Fruit fly (Drosophila melanogaster) Kc167 (cell line): Measurements from ENCODE around the gene aqrs.
"Not testable (repeated sequence)": the region's sequence is repeated elsewhere in the genome, so short reads cannot be mapped to it uniquely, and the experiment has no call there.

Source experiments
- Myc ChIP-seq: fragments of >200 bp; optimal IDR thresholded peaks from 2 replicates; lab custom pipeline; 2017; ENCODE audit warnings: missing external identifiers
- Sin3A ChIP-seq: fragments of >200 bp; optimal IDR thresholded peaks from 2 replicates; lab custom pipeline; 2018; ENCODE audit warnings: missing external identifiers
- h ChIP-seq: fragments of >200 bp; optimal IDR thresholded peaks from 3 replicates; lab custom pipeline; 2018; ENCODE audit warnings: missing external identifiers
- insv ChIP-seq: fragments of >200 bp; optimal IDR thresholded peaks from 3 replicates; lab custom pipeline; 2018; ENCODE audit warnings: missing external identifiers
- psq ChIP-seq: fragments of >200 bp; optimal IDR thresholded peaks from 2 replicates; lab custom pipeline; 2017; ENCODE audit warnings: missing external identifiers
- ttk ChIP-seq: sonication (Bioruptor generic); optimal IDR thresholded peaks from 2 replicates; lab custom pipeline; 2017; ENCODE audit warnings: missing external identifiers

Gene aqrs

DNA sequence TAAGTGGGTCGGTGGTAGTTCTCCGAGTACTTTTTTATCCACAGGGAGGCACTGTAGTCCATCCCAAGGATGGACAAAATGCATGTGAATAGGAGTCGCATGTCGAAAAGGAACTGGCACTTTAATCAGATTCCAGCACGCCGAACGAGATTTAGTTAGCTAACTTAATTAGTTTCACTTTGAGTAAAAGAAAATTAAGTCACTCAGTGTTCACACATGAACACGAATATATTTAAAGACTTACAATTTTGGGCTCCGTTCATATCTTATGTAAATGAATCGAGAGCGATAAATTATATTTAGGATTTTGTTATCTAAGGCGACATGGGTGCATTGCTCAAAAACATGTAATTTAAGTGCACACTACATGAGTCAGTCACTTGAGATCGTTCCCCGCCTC lies at the start of gene aqrs:
TSS of gene aqrs (minus strand) at position 101 of the 400 bp plus-strand sequence.
- not testable (repeated sequence) for TF ChIP-seq h (lab: Kevin White, UChicago); ttk; psq (lab: Kevin White, UChicago)

- TF ChIP-seq h (lab: Kevin White, UChicago) (no peak), Myc (lab: Kevin White, UChicago) (no peak), Sin3A (no peak), insv (lab: Kevin White, UChicago) (no peak), psq (lab: Kevin White, UChicago) (no peak), ttk (no peak)
Observed at dm6 chr3R:28806402-28806801, 48.4 kb upstream of the aqrs start, which contains the start of gene CheB98a. TSS of gene CheB98a (plus strand) at chr3R:28806702.

DNA sequence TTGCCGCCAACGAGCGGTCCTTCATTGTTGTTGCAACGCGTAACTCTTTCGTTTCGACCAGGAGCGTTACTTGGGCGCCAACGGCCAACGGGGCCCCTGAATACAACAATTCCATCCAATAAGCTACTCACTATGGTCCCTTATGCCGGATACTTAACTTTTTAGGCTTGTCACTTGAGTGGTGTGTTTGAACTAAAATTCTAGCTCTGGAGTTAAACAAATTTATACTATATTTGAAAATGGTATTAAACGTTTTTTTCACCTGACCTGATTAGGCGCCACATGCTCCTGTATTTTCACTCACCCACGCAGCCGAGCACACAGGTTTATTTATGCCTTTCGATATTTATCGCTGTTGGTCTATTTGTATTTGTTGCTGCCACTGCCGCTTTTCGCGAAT lies 47.1 kb upstream of the aqrs start:
- no peak for TF ChIP-seq insv (lab: Kevin White, UChicago)
- TF ChIP-seq ttk: no peak
- TF ChIP-seq psq (lab: Kevin White, UChicago): no peak
- TF ChIP-seq Sin3A: no peak
- no peak for TF ChIP-seq h (lab: Kevin White, UChicago)
- no peak for TF ChIP-seq Myc (lab: Kevin White, UChicago)

DNA sequence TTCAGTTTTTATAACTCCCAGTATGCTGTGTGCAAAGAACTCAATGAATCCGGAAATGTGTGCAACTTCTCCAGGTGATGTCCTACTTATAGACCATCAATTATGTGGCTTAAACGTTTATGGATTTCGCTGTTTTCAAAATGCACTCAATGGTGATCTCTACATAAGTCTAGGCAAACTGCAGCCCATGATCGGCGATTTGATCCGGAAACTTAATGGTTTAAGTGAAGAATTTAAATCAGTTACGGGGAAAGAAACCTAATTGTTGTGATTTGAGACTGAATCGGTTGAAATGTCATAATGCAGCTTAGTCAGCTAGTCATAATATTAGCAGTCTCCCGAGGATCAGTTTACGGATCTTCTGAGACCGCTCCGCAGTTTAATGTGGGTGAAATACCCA lies 32.2 kb upstream of the aqrs start, which contains the start of gene intr:
TSS of gene intr (plus strand) at position 301 of the 400 bp plus-strand sequence.
- TF ChIP-seq Sin3A: no peak
- no peak for TF ChIP-seq psq (lab: Kevin White, UChicago)
- no peak for TF ChIP-seq ttk
- TF ChIP-seq Myc (lab: Kevin White, UChicago): no peak
- TF ChIP-seq insv (lab: Kevin White, UChicago): no peak
- no peak for TF ChIP-seq h (lab: Kevin White, UChicago)

- no peak for TF ChIP-seq Myc (lab: Kevin White, UChicago)
- TF ChIP-seq insv (lab: Kevin White, UChicago): no peak
- TF ChIP-seq psq (lab: Kevin White, UChicago): no peak
- no peak for TF ChIP-seq ttk
- no peak for TF ChIP-seq h (lab: Kevin White, UChicago)
- TF ChIP-seq Sin3A: no peak
Observed at dm6 chr3R:28789317-28789716, 31.3 kb upstream of the aqrs start, which contains the start of gene CG34295. TSS of gene CG34295 (plus strand) at chr3R:28789617.

- TF ChIP-seq h (lab: Kevin White, UChicago) (no peak), insv (lab: Kevin White, UChicago) (no peak)
Observed at dm6 chr3R:28775703-28776102, 17.7 kb upstream of the aqrs start.

DNA sequence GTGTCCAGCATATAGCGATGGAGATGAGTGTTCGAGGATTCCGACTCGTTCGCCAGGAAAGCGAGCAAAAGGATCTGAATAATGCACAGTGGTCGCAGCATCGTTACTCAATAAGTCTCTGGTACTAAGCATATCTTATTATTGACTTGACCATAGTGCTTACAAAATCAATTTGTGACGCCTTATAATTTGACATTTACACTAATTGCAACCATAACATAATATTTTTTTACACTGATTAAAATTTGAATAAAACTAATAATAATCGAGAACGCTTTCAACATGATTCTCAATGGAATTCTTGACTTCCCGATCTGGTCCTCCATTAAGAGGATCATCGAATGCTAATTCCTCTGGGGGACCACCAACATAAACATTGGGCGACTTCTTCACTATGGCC lies 1.2 kb downstream of the aqrs start, which contains the start of gene CG9997:
TSS of gene CG9997 (minus strand) at position 101 of the 400 bp plus-strand sequence.
- TF ChIP-seq Sin3A (no peak), insv (lab: Kevin White, UChicago) (no peak), h (lab: Kevin White, UChicago) (no peak), ttk (no peak), Myc (lab: Kevin White, UChicago) (no peak), psq (lab: Kevin White, UChicago) (no peak)

dm6 chr3R:28751611-28752129 lies 6.4 kb downstream of the aqrs start, which contains the start of gene CG10000:
TSS of gene CG10000 (minus strand) at chr3R:28751661.
- TF ChIP-seq h (lab: Kevin White, UChicago): no peak
- TF ChIP-seq Myc (lab: Kevin White, UChicago): no peak
- TF ChIP-seq psq (lab: Kevin White, UChicago): no peak
- TF ChIP-seq insv (lab: Kevin White, UChicago): no peak
- TF ChIP-seq Sin3A: no peak
- no peak for TF ChIP-seq ttk

DNA sequence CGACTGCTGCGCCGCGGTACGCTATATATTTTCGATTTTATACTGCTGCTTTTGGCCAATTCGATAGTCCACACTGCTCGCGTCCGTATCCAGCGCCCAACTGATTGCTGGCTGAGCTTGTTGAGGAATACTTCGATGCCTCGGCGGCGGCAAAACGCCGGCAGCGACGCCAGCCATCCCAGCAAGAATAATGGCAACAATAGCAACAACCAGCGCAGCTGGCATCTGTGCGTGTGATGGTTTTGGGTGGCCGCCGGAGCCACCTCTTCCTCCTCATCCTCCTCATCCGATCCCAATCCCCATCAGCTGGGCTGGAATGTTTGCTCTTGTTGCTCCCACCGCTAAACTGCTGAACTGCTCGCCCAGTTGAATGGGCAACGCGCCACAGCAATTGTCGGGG lies 13.4 kb downstream of the aqrs start, which contains the start of gene AstA-R2:
TSS of gene AstA-R2 (minus strand) at position 101 of the 400 bp plus-strand sequence.
- TF ChIP-seq psq (lab: Kevin White, UChicago): no peak
- no peak for TF ChIP-seq ttk
- no peak for TF ChIP-seq insv (lab: Kevin White, UChicago)
- TF ChIP-seq Sin3A: no peak
- TF ChIP-seq h (lab: Kevin White, UChicago): no peak
- TF ChIP-seq Myc (lab: Kevin White, UChicago): no peak
